Worm (Caenorhabditis elegans) whole organism, L1 larva: ENCODE results near the gene K10D2.8.

Experiments used
- dpl-1 ChIP-seq, 3 experiments: fragments of 150-350 bp in 2 of 3; sonication (generic microtip) in 1 of 3; optimal IDR thresholded peaks; 2 replicates each; lab custom pipeline; 2014 to 2017; ENCODE audit warnings: missing biosample characterization in 3 of 3, missing genetic modification characterization in 3 of 3, missing genetic modification reagents in 3 of 3
- mdl-1 ChIP-seq, 2 experiments: fragments of 150-350 bp; optimal IDR thresholded peaks; 2 replicates each; lab custom pipeline; 2014 to 2017; ENCODE audit warnings: missing biosample characterization in 2 of 2, missing genetic modification characterization in 2 of 2, inconsistent platforms in 1 of 2
- snpc-4 ChIP-seq: fragments of 150-350 bp; optimal IDR thresholded peaks from 2 replicates; lab custom pipeline; 2014; ENCODE audit warnings: missing biosample characterization, missing genetic modification characterization

- TF ChIP-seq dpl-1 (GFP tag; optimal IDR thresholded peaks at IDR 0.05; lab: Kevin White, UChicago) = no peak
- no peak for TF ChIP-seq mdl-1 (tag; optimal IDR thresholded peaks at IDR 0.05; lab: Kevin White, UChicago)
- TF ChIP-seq snpc-4 (tag; lab: Kevin White, UChicago) = no peak
Measured at ce11 chrIII:5200349-5200748, 11.8 kb downstream of the K10D2.8 start.
